Worm (Caenorhabditis elegans) whole organism, young adult: ENCODE results near the gene C27H5.12.

Source experiments
- B0035.1 ChIP-seq: sonication (generic microtip); optimal IDR thresholded peaks from 2 replicates; lab custom pipeline; 2016; ENCODE audit warnings: missing genetic modification characterization, mild to moderate bottlenecking, missing compliant biosample characterization, missing genotype, missing genetic modification reagents
- B0261.1 ChIP-seq: sonication (generic microtip); optimal IDR thresholded peaks from 2 replicates; lab custom pipeline; 2016; ENCODE audit warnings: mild to moderate bottlenecking, missing genetic modification characterization, moderate library complexity, missing compliant biosample characterization
- F10E7.11 ChIP-seq: sonication (generic microtip); optimal IDR thresholded peaks from 2 replicates; lab custom pipeline; 2017; ENCODE audit warnings: mild to moderate bottlenecking, missing genetic modification characterization, moderate library complexity, missing compliant biosample characterization
- F23B12.7 ChIP-seq: sonication (generic microtip); optimal IDR thresholded peaks from 2 replicates; lab custom pipeline; 2017; ENCODE audit warnings: missing genetic modification characterization, mild to moderate bottlenecking, missing compliant biosample characterization, antibody characterized with exemption, moderate library complexity; ENCODE audit not compliant: insufficient read depth
- F57A8.1 ChIP-seq: fragments of 200-800 bp; sonication (Bioruptor generic); optimal IDR thresholded peaks from 2 replicates; lab custom pipeline; 2018; ENCODE audit warnings: mild to moderate bottlenecking, missing genetic modification characterization, moderate library complexity, missing compliant biosample characterization
- K12H6.12 ChIP-seq: fragments of 200-800 bp; sonication (Bioruptor generic); optimal IDR thresholded peaks from 2 replicates; lab custom pipeline; 2018; ENCODE audit warnings: mild to moderate bottlenecking, missing genetic modification characterization, missing compliant biosample characterization
- Y53F4B.3 ChIP-seq: fragments of 200-800 bp; sonication (Bioruptor generic); IDR thresholded peaks from 2 replicates; pipeline ENCODE4 v1.3.6; 2022; ENCODE audit warnings: missing genetic modification reagents, missing genetic modification characterization, missing compliant biosample characterization
- Y56A3A.18 ChIP-seq: fragments of 200-800 bp; sonication (Bioruptor generic); IDR thresholded peaks from 2 replicates; pipeline ENCODE4 v1.3.6; 2022; ENCODE audit warnings: missing genetic modification reagents, missing genetic modification characterization, missing compliant biosample characterization
- Y79H2A.3 ChIP-seq: fragments of 200-800 bp; sonication (Bioruptor generic); conservative IDR thresholded peaks from 2 replicates; pipeline ENCODE4 v1.3.6; 2022; ENCODE audit warnings: missing genetic modification reagents, missing genetic modification characterization, missing compliant biosample characterization
- ama-1 ChIP-seq, 3 experiments: fragments of 150-350 bp in 1 of 3; sonication (generic microtip) in 2 of 3; optimal IDR thresholded peaks; 2 replicates each; lab custom pipeline; 2014 to 2018; ENCODE audit warnings: missing biosample characterization in 2 of 3, missing genetic modification characterization in 2 of 3, missing genetic modification reagents in 2 of 3
- aptf-2 ChIP-seq: fragments of 200-800 bp; sonication (Bioruptor generic); conservative IDR thresholded peaks from 2 replicates; pipeline ENCODE4 v1.3.6; 2022; ENCODE audit warnings: missing genetic modification reagents, missing genetic modification characterization, missing compliant biosample characterization
- atf-7 ChIP-seq: sonication (generic microtip); optimal IDR thresholded peaks from 2 replicates; lab custom pipeline; 2017; ENCODE audit warnings: mild to moderate bottlenecking, missing genetic modification characterization, missing compliant biosample characterization
- athp-1 ChIP-seq: sonication (generic microtip); optimal IDR thresholded peaks from 2 replicates; lab custom pipeline; 2017; ENCODE audit warnings: mild to moderate bottlenecking, missing genetic modification characterization, missing compliant biosample characterization
- attf-3 ChIP-seq: fragments of 200-800 bp; sonication (Bioruptor generic); conservative IDR thresholded peaks from 2 replicates; pipeline ENCODE4 v1.3.6; 2022; ENCODE audit warnings: missing genetic modification reagents, missing genetic modification characterization, missing compliant biosample characterization
- attf-5 ChIP-seq: fragments of 200-800 bp; sonication (Bioruptor generic); optimal IDR thresholded peaks from 2 replicates; lab custom pipeline; 2018; ENCODE audit warnings: mild to moderate bottlenecking, missing genetic modification characterization, missing compliant biosample characterization
- bed-1 ChIP-seq: fragments of 200-800 bp; sonication (Bioruptor generic); IDR thresholded peaks from 2 replicates; pipeline ENCODE4 v1.3.6; 2022; ENCODE audit warnings: missing genetic modification reagents, missing genetic modification characterization, missing compliant biosample characterization
- cebp-1 ChIP-seq, 2 experiments: fragments of 200-800 bp in 1 of 2; sonication (Bioruptor generic) in 1 of 2; sonication (generic microtip) in 1 of 2; IDR thresholded peaks in 1 of 2; optimal IDR thresholded peaks in 1 of 2; 2 replicates each; pipeline versions ENCODE4 v1.3.6 to Lab custom; 2017 to 2022; ENCODE audit warnings: missing compliant biosample characterization in 2 of 2, missing genetic modification characterization in 2 of 2, mild to moderate bottlenecking in 1 of 2, missing genetic modification reagents in 1 of 2, moderate library complexity in 1 of 2
- ceh-27 ChIP-seq: fragments of 200-800 bp; sonication (Bioruptor generic); optimal IDR thresholded peaks from 2 replicates; lab custom pipeline; 2018; ENCODE audit warnings: mild to moderate bottlenecking, missing genetic modification characterization, moderate library complexity, missing compliant biosample characterization
- ceh-79 ChIP-seq: sonication (generic microtip); optimal IDR thresholded peaks from 2 replicates; lab custom pipeline; 2017; ENCODE audit warnings: mild to moderate bottlenecking, missing genetic modification characterization, missing compliant biosample characterization
- die-1 ChIP-seq: sonication (generic microtip); optimal IDR thresholded peaks from 2 replicates; lab custom pipeline; 2016; ENCODE audit warnings: missing genotype, mild to moderate bottlenecking, missing genetic modification characterization, missing compliant biosample characterization
- ekl-4 ChIP-seq: fragments of 200-800 bp; sonication (Bioruptor generic); IDR thresholded peaks from 2 replicates; pipeline ENCODE4 v1.3.6; 2022; ENCODE audit warnings: missing genetic modification reagents, missing genetic modification characterization, missing compliant biosample characterization
- fkh-3 ChIP-seq: sonication (generic microtip); optimal IDR thresholded peaks from 2 replicates; lab custom pipeline; 2016; ENCODE audit warnings: mild to moderate bottlenecking, missing genetic modification characterization, missing compliant biosample characterization
- let-607 ChIP-seq, 2 experiments: fragments of 200-800 bp in 1 of 2; sonication (Bioruptor generic) in 1 of 2; sonication (generic microtip) in 1 of 2; optimal IDR thresholded peaks; 2 replicates each; lab custom pipeline; 2016 to 2018; ENCODE audit warnings: mild to moderate bottlenecking in 2 of 2, missing compliant biosample characterization in 2 of 2, missing genetic modification characterization in 2 of 2, moderate library complexity in 2 of 2, missing genotype in 1 of 2
- lin-26 ChIP-seq: fragments of 200-800 bp; sonication (Bioruptor generic); IDR thresholded peaks from 2 replicates; pipeline ENCODE4 v1.3.6; 2022; ENCODE audit warnings: missing genetic modification reagents, missing genetic modification characterization, missing compliant biosample characterization
- lin-35 ChIP-seq, 3 experiments: fragments of 150-350 bp in 2 of 3; sonication (generic microtip) in 1 of 3; optimal IDR thresholded peaks; 2 replicates each; lab custom pipeline; 2014 to 2018; ENCODE audit warnings: missing biosample characterization in 3 of 3, missing genetic modification characterization in 3 of 3, missing genetic modification reagents in 3 of 3
- madf-6 ChIP-seq: fragments of 200-800 bp; sonication (Bioruptor generic); IDR thresholded peaks from 2 replicates; pipeline ENCODE4 v1.3.6; 2022; ENCODE audit warnings: missing genetic modification reagents, missing genetic modification characterization, missing compliant biosample characterization
- nfya-2 ChIP-seq: fragments of 200-800 bp; sonication (Bioruptor generic); IDR thresholded peaks from 2 replicates; pipeline ENCODE4 v1.3.6; 2022; ENCODE audit warnings: missing genetic modification reagents, missing genetic modification characterization, missing compliant biosample characterization
- nhr-120 ChIP-seq: fragments of 200-800 bp; sonication (Bioruptor generic); IDR thresholded peaks from 2 replicates; pipeline ENCODE4 v1.3.6; 2022; ENCODE audit warnings: missing genetic modification characterization, missing compliant biosample characterization
- nhr-179 ChIP-seq: sonication (generic microtip); optimal IDR thresholded peaks from 2 replicates; lab custom pipeline; 2016; ENCODE audit warnings: mild to moderate bottlenecking, missing genetic modification characterization, missing compliant biosample characterization
- nhr-27 ChIP-seq: fragments of 200-800 bp; sonication (Bioruptor generic); optimal IDR thresholded peaks from 2 replicates; lab custom pipeline; 2018; ENCODE audit warnings: mild to moderate bottlenecking, missing genetic modification characterization, moderate library complexity, missing compliant biosample characterization
- rcor-1 ChIP-seq: fragments of 200-800 bp; sonication (Bioruptor generic); IDR thresholded peaks from 2 replicates; pipeline ENCODE4 v1.3.6; 2022; ENCODE audit warnings: missing genetic modification reagents, missing genetic modification characterization, missing compliant biosample characterization
- rec-8 ChIP-seq, 2 experiments: sonication (generic microtip); optimal IDR thresholded peaks; 2 replicates each; lab custom pipeline; 2016; ENCODE audit warnings: mild to moderate bottlenecking in 2 of 2, missing genetic modification characterization in 2 of 2, missing genetic modification reagents in 2 of 2, missing genotype in 2 of 2, missing biosample characterization in 1 of 2, missing compliant biosample characterization in 1 of 2, moderate library complexity in 1 of 2
- rpc-1 ChIP-seq, 2 experiments: fragments of 150-350 bp in 1 of 2; sonication (generic microtip) in 1 of 2; optimal IDR thresholded peaks; 2 replicates each; lab custom pipeline; 2014 to 2018; ENCODE audit warnings: missing biosample characterization in 1 of 2, missing genetic modification characterization in 1 of 2, missing genetic modification reagents in 1 of 2, missing genotype in 1 of 2
- sea-2 ChIP-seq: fragments of 200-800 bp; sonication (Bioruptor generic); IDR thresholded peaks from 2 replicates; pipeline ENCODE4 v1.3.6; 2022; ENCODE audit warnings: missing genetic modification characterization, missing compliant biosample characterization
- snpc-3.4 ChIP-seq: sonication (generic microtip); optimal IDR thresholded peaks from 2 replicates; lab custom pipeline; 2017; ENCODE audit warnings: missing genetic modification characterization, mild to moderate bottlenecking, missing compliant biosample characterization, antibody characterized with exemption, moderate library complexity, missing genotype, missing genetic modification reagents
- snpc-4 ChIP-seq, 5 experiments: fragments of 150-350 bp in 1 of 5; sonication (generic microtip) in 4 of 5; optimal IDR thresholded peaks; 2 replicates each; lab custom pipeline; 2014 to 2018; ENCODE audit warnings: missing genetic modification characterization in 5 of 5, missing biosample characterization in 3 of 5, antibody characterized with exemption in 2 of 5, mild to moderate bottlenecking in 2 of 5, missing compliant biosample characterization in 2 of 5, missing genotype in 2 of 5, moderate library complexity in 2 of 5, missing genetic modification reagents in 1 of 5
- somi-1 ChIP-seq: fragments of 200-800 bp; sonication (Bioruptor generic); optimal IDR thresholded peaks from 2 replicates; lab custom pipeline; 2018; ENCODE audit warnings: mild to moderate bottlenecking, missing genetic modification characterization, missing compliant biosample characterization
- tbp1 ChIP-seq: fragments of 200-800 bp; sonication (Bioruptor generic); optimal IDR thresholded peaks from 2 replicates; lab custom pipeline; 2018; ENCODE audit warnings: mild to moderate bottlenecking, missing genetic modification characterization, missing compliant biosample characterization
- tlf-1 ChIP-seq: fragments of 200-800 bp; sonication (Bioruptor generic); optimal IDR thresholded peaks from 2 replicates; lab custom pipeline; 2018; ENCODE audit warnings: mild to moderate bottlenecking, missing genetic modification characterization, missing compliant biosample characterization
- unc-62 ChIP-seq: fragments of 150-350 bp; optimal IDR thresholded peaks from 2 replicates; lab custom pipeline; 2014; ENCODE audit warnings: missing biosample characterization, missing genetic modification reagents, missing genetic modification characterization
- zim-3 ChIP-seq: sonication (generic microtip); optimal IDR thresholded peaks from 2 replicates; lab custom pipeline; 2017; ENCODE audit warnings: mild to moderate bottlenecking, missing genetic modification characterization, moderate library complexity, missing compliant biosample characterization
- ztf-22 ChIP-seq: fragments of 200-800 bp; sonication (Bioruptor generic); optimal IDR thresholded peaks from 2 replicates; lab custom pipeline; 2018; ENCODE audit warnings: mild to moderate bottlenecking, missing genetic modification characterization, moderate library complexity, missing compliant biosample characterization
- ztf-25 ChIP-seq: fragments of 200-800 bp; sonication (Bioruptor generic); IDR thresholded peaks from 2 replicates; pipeline ENCODE4 v1.3.6; 2022; ENCODE audit warnings: missing genetic modification reagents, missing genetic modification characterization, missing compliant biosample characterization
- ztf-26 ChIP-seq: sonication (generic microtip); optimal IDR thresholded peaks from 2 replicates; lab custom pipeline; 2017; ENCODE audit warnings: missing genetic modification characterization, missing compliant biosample characterization

C27H5.12 gene

DNA sequence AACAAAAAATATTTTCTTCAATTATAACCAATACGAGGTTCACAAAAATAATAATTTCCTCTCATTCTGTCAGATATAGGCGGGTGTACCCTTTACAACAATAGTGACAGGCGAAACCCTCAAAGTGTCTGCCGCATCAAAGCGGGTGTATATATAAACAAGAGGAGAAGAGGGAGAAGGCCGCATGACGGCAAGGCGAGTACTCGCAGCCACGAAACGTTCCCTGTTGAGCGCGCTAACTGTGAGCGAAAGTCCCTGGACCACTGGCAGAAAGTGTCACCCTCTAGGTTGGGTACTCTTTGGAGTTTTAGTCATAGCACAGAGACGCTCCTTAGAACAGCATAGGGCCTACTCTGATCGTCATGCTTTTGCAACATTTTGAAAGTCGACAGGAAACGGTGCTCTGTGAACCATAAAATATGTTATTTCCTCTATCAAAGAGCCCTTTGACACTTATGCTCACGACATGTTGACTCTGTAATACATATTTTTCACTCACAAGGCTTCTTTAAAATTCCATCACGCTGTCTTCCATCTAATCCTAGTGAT lies 38.7 kb upstream of the C27H5.12 start, which contains the start of gene pcrg-1 (continued):
- TF ChIP-seq ekl-4 (GFP tag; lab: Robert Waterston, UW) (peak; percentile 83), nhr-179 (tag; lab: Kevin White, UChicago) (no peak), lin-35 (GFP tag; optimal IDR thresholded peaks at IDR 0.05; lab: Kevin White, UChicago) (peak in 1 of 3 experiments; percentile 59), rcor-1 (GFP tag; lab: Robert Waterston, UW) (peak; percentile 62), let-607 (tag; optimal IDR thresholded peaks at IDR 0.05; lab: Kevin White, UChicago) (peak; percentile 40 to 43), sea-2 (GFP tag; lab: Robert Waterston, UW) (peak; percentile 72; the same call in 1 of the 2 replicates), lin-26 (GFP tag; lab: Robert Waterston, UW) (peak; percentile 95), nhr-27 (peak; percentile 61), rpc-1 (optimal IDR thresholded peaks at IDR 0.05; lab: Kevin White, UChicago) (peak; percentile 87), rpc-1 (tag; optimal IDR thresholded peaks at IDR 0.05; lab: Kevin White, UChicago) (peak; percentile 84), nfya-2 (GFP tag; lab: Robert Waterston, UW) (0 out of 2 replicates have a peak, but pooled peaks have one; percentile 65), cebp-1 (GFP tag; IDR thresholded peaks at IDR 0.05; lab: Robert Waterston, UW) (peak; percentile 22; the same call in 1 of the 2 replicates), cebp-1 (tag; optimal IDR thresholded peaks at IDR 0.05; lab: Kevin White, UChicago) (no peak), atf-7 (tag; lab: Kevin White, UChicago) (peak; percentile 56), aptf-2 (GFP tag; lab: Robert Waterston, UW) (0 out of 2 replicates have a peak, but pooled peaks have one; percentile 30), Y79H2A.3 (no peak), ceh-79 (peak; percentile 89), B0261.1 (peak; percentile 73), somi-1 (GFP tag; lab: Kevin White, UChicago) (peak; percentile 80), Y53F4B.3 (peak; percentile 28; the same call in 1 of the 2 replicates), athp-1 (tag; lab: Kevin White, UChicago) (peak; percentile 94), tbp1 (GFP tag; lab: Kevin White, UChicago) (peak; percentile 87), ama-1 (optimal IDR thresholded peaks at IDR 0.05; lab: Kevin White, UChicago) (no peak), ama-1 (GFP tag; optimal IDR thresholded peaks at IDR 0.05; lab: Kevin White, UChicago) (peak; percentile 43 to 86), madf-6 (peak; percentile 81), F10E7.11 (peak; percentile 4), F23B12.7 (tag; lab: Kevin White, UChicago) (peak; percentile 26), nhr-120 (GFP tag; lab: Robert Waterston, UW) (0 out of 2 replicates have a peak, but pooled peaks have one; percentile 35), attf-5 (GFP tag; lab: Kevin White, UChicago) (peak; percentile 70), die-1 (tag; lab: Kevin White, UChicago) (peak; percentile 91), ztf-22 (GFP tag; lab: Kevin White, UChicago) (peak; percentile 52), attf-3 (GFP tag; lab: Robert Waterston, UW) (peak; percentile 64), ztf-26 (tag; lab: Kevin White, UChicago) (peak; percentile 71), fkh-3 (tag; lab: Kevin White, UChicago) (peak; percentile 68), rec-8 (tag; optimal IDR thresholded peaks at IDR 0.05; lab: Kevin White, UChicago) (peak in 1 of 2 experiments; percentile 15), tlf-1 (GFP tag; lab: Kevin White, UChicago) (peak; percentile 82), ztf-25 (GFP tag; lab: Robert Waterston, UW) (peak; percentile 80), Y56A3A.18 (GFP tag; lab: Robert Waterston, UW) (peak; percentile 82; the same call in 1 of the 2 replicates), snpc-3.4 (tag; lab: Kevin White, UChicago) (peak; percentile 90), K12H6.12 (tag; lab: Kevin White, UChicago) (peak; percentile 78), B0035.1 (peak; percentile 16), unc-62 (GFP tag; lab: Kevin White, UChicago) (no peak), ceh-27 (GFP tag; lab: Kevin White, UChicago) (peak; percentile 89), zim-3 (peak; percentile 82), F57A8.1 (GFP tag; lab: Kevin White, UChicago) (peak; percentile 55), snpc-4 (GFP tag; optimal IDR thresholded peaks at IDR 0.05; lab: Kevin White, UChicago) (peak; percentile 96), snpc-4 (tag; optimal IDR thresholded peaks at IDR 0.05; lab: Kevin White, UChicago) (peak; percentile 97 to 99 (median 98)), bed-1 (GFP tag; lab: Robert Waterston, UW) (peak; percentile 80; the same call in 1 of the 2 replicates)
